Worm (Caenorhabditis elegans): Measurements from ENCODE around the gene F55F1.2.

DNA sequence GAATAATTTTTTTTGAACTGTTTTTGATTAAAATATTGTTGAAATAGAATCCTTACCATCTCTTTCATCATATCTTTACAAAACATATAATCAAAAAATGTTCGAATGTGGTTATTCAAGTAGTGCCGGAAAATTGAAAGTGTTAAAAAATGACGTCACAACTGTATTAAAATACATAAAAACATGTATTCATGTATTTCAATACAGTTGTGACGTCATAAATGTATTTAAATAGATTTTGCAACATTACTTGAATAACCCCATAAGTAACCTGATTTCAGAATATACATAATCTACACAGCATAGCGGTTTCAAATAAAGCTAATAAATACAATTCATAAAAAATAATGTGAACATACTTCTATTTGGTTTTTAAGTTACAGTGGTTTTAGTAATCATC lies 7.1 kb upstream of the F55F1.2 start:
- no peak for TF ChIP-seq xnd-1 (tag; optimal IDR thresholded peaks at IDR 0.05)
- TF ChIP-seq nfya-1 (tag; optimal IDR thresholded peaks at IDR 0.05; ENCODE audit: borderline replicate concordance, insufficient read depth) = no peak
- TF ChIP-seq B0336.3 (GFP tag; IDR thresholded peaks at IDR 0.05) = no peak
- TF ChIP-seq madf-10 (tag; optimal IDR thresholded peaks at IDR 0.05) = no peak
- TF ChIP-seq pha-4 (tag; optimal IDR thresholded peaks at IDR 0.05) = no peak
- no peak for TF ChIP-seq Y95B8A.8 (GFP tag; IDR thresholded peaks at IDR 0.05)
- no peak for TF ChIP-seq C17E4.6 (GFP tag; IDR thresholded peaks at IDR 0.05)
- TF ChIP-seq aptf-2 (GFP tag; conservative IDR thresholded peaks at IDR 0.05) = no peak
- no peak for TF ChIP-seq madf-6 (GFP tag; IDR thresholded peaks at IDR 0.05)
- no peak for TF ChIP-seq unc-130 (GFP tag; optimal IDR thresholded peaks at IDR 0.05)
- no peak for TF ChIP-seq hlh-26 (GFP tag; conservative IDR thresholded peaks at IDR 0.05)
- TF ChIP-seq T26A5.8 (tag; optimal IDR thresholded peaks at IDR 0.05) = no peak

All from whole organism, young adult.